Fruit fly (Drosophila melanogaster) whole organism, adult: Measurements from ENCODE around the gene Hrs.

Source experiments
- CG11617 ChIP-seq: fragments of 200-800 bp; sonication (Bioruptor generic); optimal IDR thresholded peaks from 2 replicates; lab custom pipeline; 2017; ENCODE audit warnings: mild to moderate bottlenecking, missing biosample characterization, missing genetic modification reagents, missing genetic modification characterization
- CG14711 ChIP-seq: fragments of 200-800 bp; sonication (Bioruptor generic); optimal IDR thresholded peaks from 2 replicates; lab custom pipeline; 2018; ENCODE audit warnings: missing biosample characterization, mild to moderate bottlenecking, missing genetic modification characterization, moderate library complexity
- CG1620 ChIP-seq: fragments of 200-800 bp; sonication (Bioruptor generic); optimal IDR thresholded peaks from 2 replicates; lab custom pipeline; 2016; ENCODE audit warnings: missing biosample characterization, missing genetic modification characterization
- CG5204 ChIP-seq: fragments of 200-800 bp; sonication (Bioruptor generic); optimal IDR thresholded peaks from 2 replicates; lab custom pipeline; 2016; ENCODE audit warnings: missing biosample characterization, missing genetic modification characterization
- CG7101 ChIP-seq: fragments of 200-800 bp; sonication (Bioruptor generic); optimal IDR thresholded peaks from 2 replicates; lab custom pipeline; 2018; ENCODE audit warnings: missing biosample characterization, mild to moderate bottlenecking, missing genetic modification characterization, moderate library complexity
- Mnt ChIP-seq: fragments of 200-800 bp; sonication (Bioruptor generic); optimal IDR thresholded peaks from 2 replicates; lab custom pipeline; 2016; ENCODE audit warnings: missing biosample characterization, mild to moderate bottlenecking, missing genetic modification characterization
- kay ChIP-seq: fragments of 200-800 bp; sonication (Bioruptor generic); peaks from one replicate; lab custom pipeline; 2016; ENCODE audit warnings: missing biosample characterization, missing genetic modification characterization, borderline replicate concordance
- ovo ChIP-seq: fragments of 200-800 bp; sonication (Bioruptor generic); optimal IDR thresholded peaks from 2 replicates; lab custom pipeline; 2016; ENCODE audit warnings: missing biosample characterization, missing genetic modification characterization
- pad ChIP-seq: fragments of 200-800 bp; sonication (Bioruptor generic); optimal IDR thresholded peaks from 3 replicates; lab custom pipeline; 2017; ENCODE audit warnings: missing biosample characterization, missing genetic modification characterization, mild to moderate bottlenecking, moderate library complexity, missing genetic modification reagents
- toe ChIP-seq: fragments of 200-800 bp; sonication (Bioruptor generic); optimal IDR thresholded peaks from 2 replicates; lab custom pipeline; 2016; ENCODE audit warnings: missing biosample characterization, missing genetic modification characterization

Hrs gene

dm6 chr2L:2771676-2772075 lies 31.9 kb downstream of the Hrs start, which contains the start of gene CG15399:
Gene CG15399, minus strand, starts transcription at chr2L:2771776.
- TF ChIP-seq ovo (GFP tag; lab: Kevin White, UChicago): no peak

- TF ChIP-seq pad (GFP tag; lab: Kevin White, UChicago): no peak
- TF ChIP-seq Mnt: no peak
- no peak for TF ChIP-seq CG7101 (tag; lab: Kevin White, UChicago)
- no peak for TF ChIP-seq toe (GFP tag; lab: Kevin White, UChicago)
- no peak for TF ChIP-seq ovo (GFP tag; lab: Kevin White, UChicago)
- no peak for TF ChIP-seq CG1620 (GFP tag; lab: Kevin White, UChicago)
- TF ChIP-seq CG14711 (tag; lab: Kevin White, UChicago): no peak
- TF ChIP-seq kay (GFP tag; lab: Kevin White, UChicago): no peak
- TF ChIP-seq CG5204 (GFP tag; lab: Kevin White, UChicago): no peak
- no peak for TF ChIP-seq CG11617 (GFP tag; lab: Kevin White, UChicago)
These were observed 43.0 kb downstream of the Hrs start for dm6 chr2L:2782790-2783189.
